Comparison of ENCODE assay signal across 1 fruit fly cellular context in the genomic region with DNA sequence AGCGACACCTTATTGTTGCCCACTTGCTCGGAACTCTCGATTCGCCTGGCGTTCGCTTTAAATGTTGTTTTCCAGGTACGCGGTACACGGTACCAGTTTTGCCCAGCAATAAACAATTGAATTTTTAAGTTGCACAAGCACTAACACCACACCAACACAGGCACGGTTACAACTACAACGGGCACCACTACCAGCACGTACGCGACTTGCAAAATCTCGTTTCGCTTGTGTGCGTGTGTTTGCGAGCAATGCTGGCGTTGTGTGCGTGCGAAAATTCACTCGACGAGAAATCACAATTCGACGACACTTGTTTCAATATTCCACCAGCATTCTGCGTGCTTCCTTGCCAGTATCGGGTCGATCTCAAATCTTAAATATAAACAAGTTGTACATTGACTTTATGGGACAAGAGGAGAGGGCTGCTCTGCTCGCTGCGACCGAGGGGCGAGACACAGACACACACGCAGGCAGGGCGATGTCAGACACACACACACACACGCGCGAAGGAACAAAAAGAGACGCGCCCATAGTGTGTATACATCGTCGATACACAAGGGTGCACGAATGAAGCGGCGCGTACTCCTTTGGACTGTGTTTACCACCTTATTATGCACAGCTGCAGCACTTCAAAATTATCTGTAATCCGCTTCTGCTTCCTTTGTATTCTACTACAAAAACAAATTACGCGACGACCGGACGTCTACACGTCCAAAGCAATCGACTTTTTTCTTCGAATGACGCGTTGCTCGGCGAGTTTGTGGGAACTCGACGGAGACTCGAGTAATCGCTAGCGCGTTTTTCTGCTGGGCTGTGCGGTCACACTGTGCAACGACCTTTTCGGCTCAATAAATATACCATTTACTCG.
TF ChIP-seq lines count a peak whose summit lies in the region.

Gene fwd, minus strand, starts transcription at position 740 of the 865 bp plus-strand sequence.

TF ChIP-seq in whole organism, embryonic, 481 proteins besides CTCF, POLR2A, EP300 and RAD21 (continued from another document and continues in another):
- no peak for TF ChIP-seq Hr3 (GFP tag; optimal IDR thresholded peaks at IDR 0.05; lab: Kevin White, UChicago)
- TF ChIP-seq CG17568 (GFP tag; optimal IDR thresholded peaks at IDR 0.05; lab: Kevin White, UChicago) = no peak
- peak; percentile 31 for TF ChIP-seq Xbp1 (GFP tag; optimal IDR thresholded peaks at IDR 0.05; lab: Kevin White, UChicago)
- TF ChIP-seq CG2199 (GFP tag; IDR thresholded peaks at IDR 0.05; lab: Robert Waterston, UW) = peak; percentile 40; the same call in 1 of the 3 replicates
- no peak for TF ChIP-seq CkIIα-i1 (GFP tag; IDR thresholded peaks at IDR 0.05; lab: Robert Waterston, UW)
- TF ChIP-seq E2f2 (GFP tag; IDR thresholded peaks at IDR 0.05; lab: Robert Waterston, UW) = 0 out of 2 replicates have a peak, but pooled peaks have one; percentile 52
- no peak for TF ChIP-seq toy (GFP tag; IDR thresholded peaks at IDR 0.05; lab: Robert Waterston, UW)
- no peak for TF ChIP-seq grn (GFP tag; optimal IDR thresholded peaks at IDR 0.05; lab: Kevin White, UChicago)
- TF ChIP-seq CG1233 (GFP tag; optimal IDR thresholded peaks at IDR 0.05; lab: Kevin White, UChicago) = peak; percentile 18
- TF ChIP-seq scrt (GFP tag; optimal IDR thresholded peaks at IDR 0.05; lab: Kevin White, UChicago) = peak; percentile 63
- peak; percentile 74 for TF ChIP-seq onecut (GFP tag; IDR thresholded peaks at IDR 0.05; lab: Robert Waterston, UW)
- no peak for TF ChIP-seq CG4707 (GFP tag; optimal IDR thresholded peaks at IDR 0.05; lab: Kevin White, UChicago)
- no peak for TF ChIP-seq ranshi (GFP tag; IDR thresholded peaks at IDR 0.05; lab: Robert Waterston, UW)
- TF ChIP-seq CG3995 (GFP tag; optimal IDR thresholded peaks at IDR 0.05; lab: Kevin White, UChicago) = peak; percentile 30
- TF ChIP-seq CG31365 (tag; optimal IDR thresholded peaks at IDR 0.05; lab: Kevin White, UChicago) = peak; percentile 14
- no peak for TF ChIP-seq lov (optimal IDR thresholded peaks at IDR 0.05; lab: Kevin White, UChicago)
- TF ChIP-seq lov (GFP tag; IDR thresholded peaks at IDR 0.05; lab: Robert Waterston, UW) = no peak
- TF ChIP-seq CG12942 (GFP tag; optimal IDR thresholded peaks at IDR 0.05; lab: Kevin White, UChicago) = no peak
- peak; percentile 85 for TF ChIP-seq z (GFP tag; IDR thresholded peaks at IDR 0.05; lab: Robert Waterston, UW)
- TF ChIP-seq nmo (GFP tag; optimal IDR thresholded peaks at IDR 0.05; lab: Kevin White, UChicago) = peak; percentile 67
- TF ChIP-seq CG7928 (GFP tag; optimal IDR thresholded peaks at IDR 0.05; lab: Kevin White, UChicago) = peak; percentile 11
- peak; percentile 26 for TF ChIP-seq NfI (GFP tag; optimal IDR thresholded peaks at IDR 0.05; lab: Kevin White, UChicago)
- TF ChIP-seq CG4854 (GFP tag; optimal IDR thresholded peaks at IDR 0.05; lab: Kevin White, UChicago) = peak; percentile 16
- TF ChIP-seq Fer3 (tag; optimal IDR thresholded peaks at IDR 0.05; lab: Kevin White, UChicago) = peak; percentile 8
- no peak for TF ChIP-seq psq (GFP tag; optimal IDR thresholded peaks at IDR 0.05; lab: Kevin White, UChicago)
- TF ChIP-seq eyg (GFP tag; optimal IDR thresholded peaks at IDR 0.05; lab: Kevin White, UChicago) = no peak
- TF ChIP-seq ab (GFP tag; optimal IDR thresholded peaks at IDR 0.05; lab: Kevin White, UChicago) = no peak
- TF ChIP-seq unpg (GFP tag; optimal IDR thresholded peaks at IDR 0.05; lab: Kevin White, UChicago) = peak; percentile 26
- peak; percentile 85 for TF ChIP-seq CG1603 (tag; optimal IDR thresholded peaks at IDR 0.05; lab: Kevin White, UChicago)
- peak; percentile 15 for TF ChIP-seq CG4424 (GFP tag; optimal IDR thresholded peaks at IDR 0.05; lab: Kevin White, UChicago)
- TF ChIP-seq CG6683 (GFP tag; optimal IDR thresholded peaks at IDR 0.05; lab: Kevin White, UChicago) = peak; percentile 20
- peak; percentile 14 for TF ChIP-seq mam (GFP tag; optimal IDR thresholded peaks at IDR 0.05; lab: Kevin White, UChicago)
- peak; percentile 45 for TF ChIP-seq MBD-R2 (GFP tag; IDR thresholded peaks at IDR 0.05; lab: Robert Waterston, UW)
- peak; percentile 1 for TF ChIP-seq CG7786 (GFP tag; optimal IDR thresholded peaks at IDR 0.05; lab: Kevin White, UChicago)
- TF ChIP-seq CG6765 (GFP tag; optimal IDR thresholded peaks at IDR 0.05; lab: Kevin White, UChicago) = peak; percentile 28
- no peak for TF ChIP-seq Tbp (GFP tag; optimal IDR thresholded peaks at IDR 0.05; lab: Kevin White, UChicago)
- peak; percentile 45; the same call in 1 of the 2 replicates for TF ChIP-seq vvl (GFP tag; IDR thresholded peaks at IDR 0.05; lab: Robert Waterston, UW)
- no peak for TF ChIP-seq CG15011 (GFP tag; optimal IDR thresholded peaks at IDR 0.05; lab: Kevin White, UChicago)
- TF ChIP-seq nom (GFP tag; optimal IDR thresholded peaks at IDR 0.05; lab: Kevin White, UChicago) = peak; percentile 31
- peak; percentile 77 for TF ChIP-seq Hmr (GFP tag; optimal IDR thresholded peaks at IDR 0.05; lab: Kevin White, UChicago)
- TF ChIP-seq oc (tag; optimal IDR thresholded peaks at IDR 0.05; lab: Kevin White, UChicago) = peak; percentile 69
- no peak for TF ChIP-seq Drgx (GFP tag; IDR thresholded peaks at IDR 0.05; lab: Robert Waterston, UW)
- TF ChIP-seq Dp (GFP tag; optimal IDR thresholded peaks at IDR 0.05; lab: Kevin White, UChicago) = peak; percentile 60
- no peak; the same call in 1 of the 2 replicates for TF ChIP-seq Awh (GFP tag; IDR thresholded peaks at IDR 0.05; lab: Robert Waterston, UW)
- TF ChIP-seq HmgD (GFP tag; optimal IDR thresholded peaks at IDR 0.05; lab: Kevin White, UChicago) = peak; percentile 85
- peak; percentile 15; the same call in 1 of the 2 replicates for TF ChIP-seq ssp (GFP tag; IDR thresholded peaks at IDR 0.05; lab: Robert Waterston, UW)
- peak; percentile 38; the same call in 1 of the 2 replicates for TF ChIP-seq CG9932 (GFP tag; IDR thresholded peaks at IDR 0.05; lab: Robert Waterston, UW)
- TF ChIP-seq Hand (GFP tag; optimal IDR thresholded peaks at IDR 0.05; lab: Kevin White, UChicago) = peak; percentile 30
- TF ChIP-seq CG30403 (GFP tag; optimal IDR thresholded peaks at IDR 0.05; lab: Kevin White, UChicago) = no peak
- TF ChIP-seq CG8478 (optimal IDR thresholded peaks at IDR 0.05; lab: Kevin White, UChicago) = peak; percentile 78
- TF ChIP-seq sug (tag; optimal IDR thresholded peaks at IDR 0.05; lab: Kevin White, UChicago) = peak; percentile 45
- peak; percentile 59 for TF ChIP-seq caup (GFP tag; optimal IDR thresholded peaks at IDR 0.05; lab: Kevin White, UChicago; ENCODE audit: severe bottlenecking)
- TF ChIP-seq jing (GFP tag; optimal IDR thresholded peaks at IDR 0.05; lab: Kevin White, UChicago) = no peak
- TF ChIP-seq pan (optimal IDR thresholded peaks at IDR 0.05; lab: Kevin White, UChicago) = no peak
- no peak for TF ChIP-seq pan (GFP tag; optimal IDR thresholded peaks at IDR 0.05 in 1 of 2, IDR thresholded peaks at IDR 0.05 in 1 of 2)
- TF ChIP-seq slbo (GFP tag; IDR thresholded peaks at IDR 0.05; lab: Robert Waterston, UW) = peak; percentile 15; the same call in 1 of the 2 replicates
- no peak for TF ChIP-seq Dad (GFP tag; optimal IDR thresholded peaks at IDR 0.05; lab: Kevin White, UChicago)
- TF ChIP-seq Poxn (GFP tag; IDR thresholded peaks at IDR 0.05; lab: Robert Waterston, UW) = no peak
- no peak for TF ChIP-seq Gug (GFP tag; IDR thresholded peaks at IDR 0.05; lab: Robert Waterston, UW)
- TF ChIP-seq Myb (GFP tag; optimal IDR thresholded peaks at IDR 0.05; lab: Kevin White, UChicago) = peak; percentile 98
- TF ChIP-seq CG17359 (tag; optimal IDR thresholded peaks at IDR 0.05; lab: Kevin White, UChicago) = no peak
- TF ChIP-seq crol (GFP tag; IDR thresholded peaks at IDR 0.05; lab: Robert Waterston, UW) = peak; percentile 89
- TF ChIP-seq Dll (GFP tag; IDR thresholded peaks at IDR 0.05; lab: Robert Waterston, UW; ENCODE audit: partially characterized antibody) = peak; percentile 41; the same call in 2 of the 4 replicates
- no peak for TF ChIP-seq Rx (GFP tag; IDR thresholded peaks at IDR 0.05; lab: Robert Waterston, UW)
- TF ChIP-seq seq (GFP tag; IDR thresholded peaks at IDR 0.05; lab: Robert Waterston, UW) = no peak; the same call in 1 of the 2 replicates
- no peak for TF ChIP-seq nerfin-2 (GFP tag; IDR thresholded peaks at IDR 0.05; lab: Robert Waterston, UW; ENCODE audit: partially characterized antibody)
- peak; percentile 13 for TF ChIP-seq CG4328 (GFP tag; optimal IDR thresholded peaks at IDR 0.05; lab: Kevin White, UChicago)
- TF ChIP-seq wek (GFP tag; optimal IDR thresholded peaks at IDR 0.05; lab: Kevin White, UChicago) = no peak
- no peak for TF ChIP-seq CG8765 (GFP tag; IDR thresholded peaks at IDR 0.05; lab: Robert Waterston, UW)
- no peak for TF ChIP-seq Mrtf (GFP tag; IDR thresholded peaks at IDR 0.05; lab: Robert Waterston, UW)
- TF ChIP-seq CG34376 (GFP tag; optimal IDR thresholded peaks at IDR 0.05; lab: Kevin White, UChicago) = peak; percentile 21
- peak; percentile 91 for TF ChIP-seq CG14710 (tag; optimal IDR thresholded peaks at IDR 0.05; lab: Kevin White, UChicago)
- no peak for TF ChIP-seq bab2 (GFP tag; optimal IDR thresholded peaks at IDR 0.05; lab: Kevin White, UChicago)
- peak; percentile 63 for TF ChIP-seq kay (GFP tag; optimal IDR thresholded peaks at IDR 0.05; lab: Kevin White, UChicago)
- TF ChIP-seq NFAT (GFP tag; IDR thresholded peaks at IDR 0.05; lab: Robert Waterston, UW) = 0 out of 2 replicates have a peak, but pooled peaks have one; percentile 13
- TF ChIP-seq Nf-YC (tag; optimal IDR thresholded peaks at IDR 0.05; lab: Kevin White, UChicago) = peak; percentile 61
- TF ChIP-seq pzg (GFP tag; optimal IDR thresholded peaks at IDR 0.05; lab: Kevin White, UChicago) = peak; percentile 96
- TF ChIP-seq Eip74EF (GFP tag; optimal IDR thresholded peaks at IDR 0.05; lab: Kevin White, UChicago) = no peak
- TF ChIP-seq repo (GFP tag; optimal IDR thresholded peaks at IDR 0.05; lab: Kevin White, UChicago) = no peak
- TF ChIP-seq Nf-YB (GFP tag; optimal IDR thresholded peaks at IDR 0.05; lab: Kevin White, UChicago) = peak; percentile 14
- TF ChIP-seq CG18262 (tag; optimal IDR thresholded peaks at IDR 0.05; lab: Kevin White, UChicago) = peak; percentile 35
- 0 out of 2 replicates have a peak, but pooled peaks have one; percentile 20 for TF ChIP-seq unc-4 (GFP tag; IDR thresholded peaks at IDR 0.05; lab: Robert Waterston, UW; ENCODE audit: partially characterized antibody)
- no peak for TF ChIP-seq CG10321 (GFP tag; IDR thresholded peaks at IDR 0.05; lab: Robert Waterston, UW)
- TF ChIP-seq HLH54F (GFP tag; optimal IDR thresholded peaks at IDR 0.05; lab: Kevin White, UChicago) = no peak
- TF ChIP-seq Sin3A (optimal IDR thresholded peaks at IDR 0.05; lab: Kevin White, UChicago) = peak; percentile 66
- TF ChIP-seq h (optimal IDR thresholded peaks at IDR 0.05; lab: Kevin White, UChicago) = no peak
- peak; percentile 77 for TF ChIP-seq CG7271 (tag; optimal IDR thresholded peaks at IDR 0.05; lab: Kevin White, UChicago)
- no peak for TF ChIP-seq CG11560 (tag; IDR thresholded peaks at IDR 0.05; lab: Robert Waterston, UW)
- no peak for TF ChIP-seq Vsx1 (GFP tag; optimal IDR thresholded peaks at IDR 0.05; lab: Kevin White, UChicago)
- TF ChIP-seq fd64A (GFP tag; optimal IDR thresholded peaks at IDR 0.05; lab: Kevin White, UChicago) = peak; percentile 46
- peak; percentile 3 for TF ChIP-seq Spps (tag; optimal IDR thresholded peaks at IDR 0.05; lab: Kevin White, UChicago)
- peak; percentile 46 for TF ChIP-seq phol (tag; optimal IDR thresholded peaks at IDR 0.05; lab: Kevin White, UChicago)
- no peak for TF ChIP-seq CG18619 (GFP tag; optimal IDR thresholded peaks at IDR 0.05; lab: Kevin White, UChicago)
- peak; percentile 52 for TF ChIP-seq CG15601 (tag; optimal IDR thresholded peaks at IDR 0.05; lab: Kevin White, UChicago)
- TF ChIP-seq Bgb (GFP tag; IDR thresholded peaks at IDR 0.05; lab: Robert Waterston, UW; ENCODE audit: partially characterized antibody) = peak; percentile 41; the same call in 1 of the 2 replicates
- TF ChIP-seq kni (GFP tag; optimal IDR thresholded peaks at IDR 0.05; lab: Kevin White, UChicago) = peak; percentile 34
- TF ChIP-seq dati (GFP tag; IDR thresholded peaks at IDR 0.05; lab: Robert Waterston, UW) = no peak
- TF ChIP-seq CG11723 (GFP tag; optimal IDR thresholded peaks at IDR 0.05; lab: Kevin White, UChicago) = no peak
- peak; percentile 46 for TF ChIP-seq Mes4 (GFP tag; optimal IDR thresholded peaks at IDR 0.05; lab: Kevin White, UChicago)
- TF ChIP-seq zen2 (GFP tag; IDR thresholded peaks at IDR 0.05; lab: Robert Waterston, UW; ENCODE audit: partially characterized antibody) = no peak
- 0 out of 3 replicates have a peak, but pooled peaks have one; percentile 11 for TF ChIP-seq vnd (GFP tag; IDR thresholded peaks at IDR 0.05; lab: Robert Waterston, UW; ENCODE audit: partially characterized antibody)
- TF ChIP-seq CG3847 (GFP tag; IDR thresholded peaks at IDR 0.05; lab: Robert Waterston, UW) = peak; percentile 69
- peak; percentile 38 for TF ChIP-seq CG13424 (tag; optimal IDR thresholded peaks at IDR 0.05; lab: Kevin White, UChicago)
- peak; percentile 38 for TF ChIP-seq lilli (GFP tag; optimal IDR thresholded peaks at IDR 0.05; lab: Kevin White, UChicago)
- peak; percentile 98 for TF ChIP-seq cg (GFP tag; optimal IDR thresholded peaks at IDR 0.05; lab: Kevin White, UChicago)
- no peak for TF ChIP-seq CG12104 (GFP tag; optimal IDR thresholded peaks at IDR 0.05; lab: Kevin White, UChicago)
- TF ChIP-seq shn (GFP tag; optimal IDR thresholded peaks at IDR 0.05; lab: Kevin White, UChicago) = peak; percentile 24
- peak; percentile 59 for TF ChIP-seq ewg (GFP tag; optimal IDR thresholded peaks at IDR 0.05; lab: Kevin White, UChicago)
- TF ChIP-seq Hr78 (GFP tag; optimal IDR thresholded peaks at IDR 0.05; lab: Kevin White, UChicago) = peak in 1 of 2 experiments; percentile 57
- peak; percentile 31 for TF ChIP-seq CG12769 (tag; optimal IDR thresholded peaks at IDR 0.05; lab: Kevin White, UChicago)
- no peak for TF ChIP-seq H2.0 (GFP tag; IDR thresholded peaks at IDR 0.05; lab: Robert Waterston, UW)
- TF ChIP-seq HLHmδ (GFP tag; optimal IDR thresholded peaks at IDR 0.05; lab: Kevin White, UChicago) = peak; percentile 33
- TF ChIP-seq CG11093 (GFP tag; IDR thresholded peaks at IDR 0.05; lab: Robert Waterston, UW) = no peak
- TF ChIP-seq Usf (GFP tag; optimal IDR thresholded peaks at IDR 0.05; lab: Kevin White, UChicago) = no peak
- 0 out of 2 replicates have a peak, but pooled peaks have one; percentile 19 for TF ChIP-seq Ptx1 (GFP tag; IDR thresholded peaks at IDR 0.05; lab: Robert Waterston, UW)
- TF ChIP-seq esg (GFP tag; conservative IDR thresholded peaks at IDR 0.05; lab: Robert Waterston, UW) = no peak
- TF ChIP-seq dmrt99B (tag; optimal IDR thresholded peaks at IDR 0.05; lab: Kevin White, UChicago) = no peak
- peak; percentile 19 for TF ChIP-seq CG7556 (GFP tag; optimal IDR thresholded peaks at IDR 0.05; lab: Kevin White, UChicago)
- peak; percentile 3 for TF ChIP-seq zfh2 (GFP tag; optimal IDR thresholded peaks at IDR 0.05; lab: Kevin White, UChicago)
